Fruit fly (Drosophila melanogaster): ENCODE measurements around the gene Dpm3.

The Dpm3 gene

dm6 chr3R:13435836-13436235 lies 33.0 kb upstream of the Dpm3 start:
- TF ChIP-seq Crg-1 (GFP tag; optimal IDR thresholded peaks at IDR 0.05) = no peak
- no peak for TF ChIP-seq Mnt (GFP tag; optimal IDR thresholded peaks at IDR 0.05)
- TF ChIP-seq kay (GFP tag; ENCODE audit: borderline replicate concordance) = no peak
- TF ChIP-seq CG11617 (GFP tag; optimal IDR thresholded peaks at IDR 0.05) = no peak
- no peak for TF ChIP-seq Clk (GFP tag; optimal IDR thresholded peaks at IDR 0.05)

dm6 chr3R:13434325-13435168 lies 31.7 kb upstream of the Dpm3 start, which contains the start of gene yrt:
Gene yrt, minus strand, starts transcription at chr3R:13434984.
- peak; percentile 90 for TF ChIP-seq pad (GFP tag; optimal IDR thresholded peaks at IDR 0.05)
- TF ChIP-seq bab1 (GFP tag; optimal IDR thresholded peaks at IDR 0.05) = peak; percentile 41
- no peak for TF ChIP-seq CG33017 (tag; optimal IDR thresholded peaks at IDR 0.05)

dm6 chr3R:13433623-13434022 lies 30.8 kb upstream of the Dpm3 start:
- peak; percentile 64 for TF ChIP-seq CG1620 (GFP tag; optimal IDR thresholded peaks at IDR 0.05)
- TF ChIP-seq CG14711 (tag; optimal IDR thresholded peaks at IDR 0.05) = peak; percentile 57
- no peak for TF ChIP-seq Hr96 (GFP tag; optimal IDR thresholded peaks at IDR 0.05)
- peak; percentile 66 for TF ChIP-seq CG7101 (tag; optimal IDR thresholded peaks at IDR 0.05)
- peak; percentile 36 for TF ChIP-seq toe (GFP tag; optimal IDR thresholded peaks at IDR 0.05)
- TF ChIP-seq CG33017 (tag; optimal IDR thresholded peaks at IDR 0.05) = peak; percentile 72
- TF ChIP-seq CG5204 (GFP tag; optimal IDR thresholded peaks at IDR 0.05) = peak; percentile 64
- no peak for TF ChIP-seq Clk (GFP tag; optimal IDR thresholded peaks at IDR 0.05)
- peak; percentile 47 for TF ChIP-seq Crg-1 (GFP tag; optimal IDR thresholded peaks at IDR 0.05)
- no peak for TF ChIP-seq CG12768 (GFP tag; optimal IDR thresholded peaks at IDR 0.05)
- TF ChIP-seq kay (GFP tag; ENCODE audit: borderline replicate concordance) = peak; percentile 49
- peak; percentile 66 for TF ChIP-seq CG11617 (GFP tag; optimal IDR thresholded peaks at IDR 0.05)
- no peak for TF ChIP-seq cic (GFP tag; optimal IDR thresholded peaks at IDR 0.05)
- TF ChIP-seq pad (GFP tag; optimal IDR thresholded peaks at IDR 0.05) = no peak
- TF ChIP-seq bab1 (GFP tag; optimal IDR thresholded peaks at IDR 0.05) = peak; percentile 93
- peak; percentile 53 for TF ChIP-seq tj (GFP tag; optimal IDR thresholded peaks at IDR 0.05)
- TF ChIP-seq ovo (GFP tag; optimal IDR thresholded peaks at IDR 0.05) = no peak
- TF ChIP-seq cnc (optimal IDR thresholded peaks at IDR 0.05) = no peak
- peak; percentile 28 for TF ChIP-seq Mnt (GFP tag; optimal IDR thresholded peaks at IDR 0.05)
- TF ChIP-seq CG7045 (GFP tag; optimal IDR thresholded peaks at IDR 0.05) = no peak

dm6 chr3R:13428341-13429040 lies 25.6 kb upstream of the Dpm3 start:
- TF ChIP-seq CG5204 (GFP tag; optimal IDR thresholded peaks at IDR 0.05) (no peak), CG7045 (GFP tag; optimal IDR thresholded peaks at IDR 0.05) (no peak), pad (GFP tag; optimal IDR thresholded peaks at IDR 0.05) (no peak), bab1 (GFP tag; optimal IDR thresholded peaks at IDR 0.05) (peak; percentile 11)

dm6 chr3R:13425470-13426033 lies 22.7 kb upstream of the Dpm3 start, which contains the start of gene Act87E:
Gene Act87E, plus strand, starts transcription at chr3R:13425983.
- no peak for TF ChIP-seq cic (GFP tag; optimal IDR thresholded peaks at IDR 0.05)
- no peak for TF ChIP-seq Clk (GFP tag; optimal IDR thresholded peaks at IDR 0.05)
- no peak for TF ChIP-seq CG33017 (tag; optimal IDR thresholded peaks at IDR 0.05)
- TF ChIP-seq kay (GFP tag; ENCODE audit: borderline replicate concordance) = no peak
- TF ChIP-seq CG14711 (tag; optimal IDR thresholded peaks at IDR 0.05) = no peak

- TF ChIP-seq cnc (optimal IDR thresholded peaks at IDR 0.05) (no peak), CG11617 (GFP tag; optimal IDR thresholded peaks at IDR 0.05) (no peak), Crg-1 (GFP tag; optimal IDR thresholded peaks at IDR 0.05) (no peak), pad (GFP tag; optimal IDR thresholded peaks at IDR 0.05) (no peak), kay (GFP tag; ENCODE audit: borderline replicate concordance) (no peak), bab1 (GFP tag; optimal IDR thresholded peaks at IDR 0.05) (no peak), cic (GFP tag; optimal IDR thresholded peaks at IDR 0.05) (no peak), CG7101 (tag; optimal IDR thresholded peaks at IDR 0.05) (no peak), toe (GFP tag; optimal IDR thresholded peaks at IDR 0.05) (no peak), ovo (GFP tag; optimal IDR thresholded peaks at IDR 0.05) (no peak), Mnt (GFP tag; optimal IDR thresholded peaks at IDR 0.05) (no peak), tj (GFP tag; optimal IDR thresholded peaks at IDR 0.05) (no peak), CG12768 (GFP tag; optimal IDR thresholded peaks at IDR 0.05) (no peak), CG14711 (tag; optimal IDR thresholded peaks at IDR 0.05) (no peak), Hr96 (GFP tag; optimal IDR thresholded peaks at IDR 0.05) (no peak), CG1620 (GFP tag; optimal IDR thresholded peaks at IDR 0.05) (no peak), CG7045 (GFP tag; optimal IDR thresholded peaks at IDR 0.05) (no peak), CG33017 (tag; optimal IDR thresholded peaks at IDR 0.05) (no peak), CG5204 (GFP tag; optimal IDR thresholded peaks at IDR 0.05) (no peak)
These were observed 19.3 kb upstream of the Dpm3 start for dm6 chr3R:13422178-13422577.

All from whole organism, adult.